Fruit fly (Drosophila melanogaster) whole organism, embryonic: ENCODE data around the gene wry.

Experiments
- ATbp ChIP-seq: fragments of 200-800 bp; sonication (Bioruptor generic); optimal IDR thresholded peaks from 2 replicates; lab custom pipeline; 2017; ENCODE audit warnings: missing biosample characterization, mild to moderate bottlenecking, missing genetic modification characterization, missing genetic modification reagents
- Aef1 ChIP-seq: fragments of 200-800 bp; sonication (Bioruptor generic); IDR thresholded peaks from 3 replicates; pipeline ENCODE4 v1.3.6; 2022; ENCODE audit warnings: missing biosample characterization, missing genetic modification characterization
- BEAF-32 ChIP-seq: fragments of 200-800 bp; sonication (Bioruptor generic); optimal IDR thresholded peaks from 3 replicates; lab custom pipeline; 2017; ENCODE audit warnings: missing biosample characterization, missing genetic modification characterization, mild to moderate bottlenecking, moderate library complexity, missing genetic modification reagents
- CG10979 ChIP-seq: fragments of 200-800 bp; sonication (Bioruptor generic); optimal IDR thresholded peaks from 2 replicates; lab custom pipeline; 2018; ENCODE audit warnings: missing biosample characterization, mild to moderate bottlenecking, missing genetic modification characterization, moderate library complexity
- CG11456 ChIP-seq: fragments of 200-800 bp; sonication (Bioruptor generic); IDR thresholded peaks from 3 replicates; pipeline ENCODE4 v1.3.6; 2022; ENCODE audit warnings: missing biosample characterization, missing genetic modification characterization
- CG12744 ChIP-seq: fragments of 200-800 bp; sonication (Bioruptor generic); optimal IDR thresholded peaks from 2 replicates; lab custom pipeline; 2016; ENCODE audit warnings: missing biosample characterization, missing genetic modification characterization
- CG17802 ChIP-seq: fragments of 200-800 bp; sonication (Bioruptor generic); optimal IDR thresholded peaks from 2 replicates; lab custom pipeline; 2018; ENCODE audit warnings: missing biosample characterization, mild to moderate bottlenecking, missing genetic modification characterization, moderate library complexity
- CG30403 ChIP-seq: fragments of 200-800 bp; sonication (Bioruptor generic); optimal IDR thresholded peaks from 3 replicates; lab custom pipeline; 2016; ENCODE audit warnings: missing biosample characterization, missing genetic modification characterization
- CG31388 ChIP-seq: fragments of 200-800 bp; sonication (Bioruptor generic); optimal IDR thresholded peaks from 2 replicates; lab custom pipeline; 2016; ENCODE audit warnings: missing biosample characterization, missing genetic modification characterization
- CG3726 ChIP-seq: fragments of 200-800 bp; sonication (Bioruptor generic); IDR thresholded peaks from 3 replicates; pipeline ENCODE4, ENCODE4 v1.3.6; 2022; ENCODE audit warnings: missing biosample characterization, missing genetic modification characterization
- CG4360 ChIP-seq: fragments of 200-800 bp; sonication (Bioruptor generic); IDR thresholded peaks from 2 replicates; pipeline ENCODE4 v1.3.6; 2022; ENCODE audit warnings: missing biosample characterization, missing genetic modification characterization
- CG5180 ChIP-seq: fragments of 200-800 bp; sonication (Bioruptor generic); optimal IDR thresholded peaks from 3 replicates; lab custom pipeline; 2017; ENCODE audit warnings: missing biosample characterization, missing genetic modification characterization, mild to moderate bottlenecking, moderate library complexity, missing genetic modification reagents
- CG6791 ChIP-seq: fragments of 200-800 bp; sonication (Bioruptor generic); IDR thresholded peaks from 3 replicates; pipeline ENCODE4 v1.3.6; 2022; ENCODE audit warnings: missing biosample characterization, missing genetic modification characterization; ENCODE audit not compliant: partially characterized antibody
- CG9609 ChIP-seq: fragments of 200-800 bp; sonication (Bioruptor generic); optimal IDR thresholded peaks from 3 replicates; lab custom pipeline; 2016; ENCODE audit warnings: missing biosample characterization, missing genetic modification characterization
- D ChIP-seq, 2 experiments: fragments of 200-800 bp in 1 of 2; fragments of >200 bp in 1 of 2; sonication (Bioruptor generic) in 1 of 2; optimal IDR thresholded peaks; 2 replicates in 1 of 2; 3 replicates in 1 of 2; lab custom pipeline; 2017; ENCODE audit warnings: mild to moderate bottlenecking in 1 of 2, missing biosample characterization in 1 of 2, missing genetic modification characterization in 1 of 2, missing genetic modification reagents in 1 of 2
- Dip3 ChIP-seq: fragments of 200-800 bp; sonication (Bioruptor generic); optimal IDR thresholded peaks from 3 replicates; lab custom pipeline; 2016; ENCODE audit warnings: missing biosample characterization, missing genetic modification characterization
- Dll ChIP-seq: fragments of 200-800 bp; sonication (Bioruptor generic); IDR thresholded peaks from 4 replicates; pipeline ENCODE4 v1.3.6; 2022; ENCODE audit warnings: missing biosample characterization, missing genetic modification characterization; ENCODE audit not compliant: partially characterized antibody
- Elba2 ChIP-seq: fragments of 200-800 bp; sonication (Bioruptor generic); optimal IDR thresholded peaks from 3 replicates; lab custom pipeline; 2016; ENCODE audit warnings: missing biosample characterization, missing genetic modification characterization
- Gsc ChIP-seq: fragments of 200-800 bp; sonication (Bioruptor generic); IDR thresholded peaks from 2 replicates; pipeline ENCODE4 v1.3.6; 2022; ENCODE audit warnings: missing biosample characterization, missing genetic modification characterization
- HLH54F ChIP-seq: fragments of 200-800 bp; sonication (Bioruptor generic); optimal IDR thresholded peaks from 3 replicates; lab custom pipeline; 2016; ENCODE audit warnings: missing biosample characterization, missing genetic modification characterization
- Hr3 ChIP-seq: fragments of 200-800 bp; sonication (Bioruptor generic); optimal IDR thresholded peaks from 3 replicates; lab custom pipeline; 2016; ENCODE audit warnings: missing biosample characterization, missing genetic modification characterization
- Mrtf ChIP-seq: fragments of 200-800 bp; sonication (Bioruptor generic); IDR thresholded peaks from 3 replicates; pipeline ENCODE4 v1.3.6; 2022; ENCODE audit warnings: missing biosample characterization, missing genetic modification characterization
- Myb ChIP-seq: fragments of 200-800 bp; sonication (Bioruptor generic); optimal IDR thresholded peaks from 2 replicates; lab custom pipeline; 2016; ENCODE audit warnings: missing biosample characterization, missing genetic modification characterization
- Poxn ChIP-seq: fragments of 200-800 bp; sonication (Bioruptor generic); IDR thresholded peaks from 2 replicates; pipeline ENCODE4 v1.3.6; 2022; ENCODE audit warnings: missing biosample characterization, missing genetic modification characterization
- az2 ChIP-seq: fragments of 200-800 bp; sonication (Bioruptor generic); optimal IDR thresholded peaks from 3 replicates; lab custom pipeline; 2016; ENCODE audit warnings: missing biosample characterization, missing genetic modification characterization
- bigmax ChIP-seq: fragments of 200-800 bp; sonication (Bioruptor generic); optimal IDR thresholded peaks from 2 replicates; lab custom pipeline; 2018; ENCODE audit warnings: missing biosample characterization, mild to moderate bottlenecking, missing genetic modification characterization
- br ChIP-seq: fragments of >200 bp; optimal IDR thresholded peaks from 2 replicates; lab custom pipeline; 2017
- crp ChIP-seq, 2 experiments: fragments of 200-800 bp; sonication (Bioruptor generic); optimal IDR thresholded peaks; 2 replicates in 1 of 2; 3 replicates in 1 of 2; lab custom pipeline; 2017; ENCODE audit warnings: missing biosample characterization in 2 of 2, missing genetic modification characterization in 2 of 2, mild to moderate bottlenecking in 1 of 2, moderate library complexity in 1 of 2
- hth ChIP-seq: fragments of >200 bp; optimal IDR thresholded peaks from 2 replicates; lab custom pipeline; 2017; ENCODE audit warnings: inconsistent platforms
- klu ChIP-seq: fragments of 200-800 bp; sonication (Bioruptor generic); IDR thresholded peaks from 2 replicates; pipeline ENCODE4 v1.3.6; 2022; ENCODE audit warnings: missing biosample characterization, missing genetic modification characterization
- oc ChIP-seq: fragments of 200-800 bp; sonication (Bioruptor generic); optimal IDR thresholded peaks from 2 replicates; lab custom pipeline; 2018; ENCODE audit warnings: missing biosample characterization, mild to moderate bottlenecking, missing genetic modification characterization, moderate library complexity
- run ChIP-seq: fragments of 200-800 bp; sonication (Bioruptor generic); optimal IDR thresholded peaks from 3 replicates; lab custom pipeline; 2018; ENCODE audit warnings: missing biosample characterization, mild to moderate bottlenecking, missing genetic modification characterization
- sima ChIP-seq: fragments of 200-800 bp; sonication (Bioruptor generic); optimal IDR thresholded peaks from 2 replicates; lab custom pipeline; 2016; ENCODE audit warnings: missing biosample characterization, missing genetic modification characterization
- so ChIP-seq: fragments of 200-800 bp; sonication (Bioruptor generic); IDR thresholded peaks from 3 replicates; pipeline ENCODE4 v1.3.6; 2022; ENCODE audit warnings: missing biosample characterization, missing genetic modification characterization
- sr ChIP-seq: fragments of 200-800 bp; sonication (Bioruptor generic); IDR thresholded peaks from 3 replicates; pipeline ENCODE4 v1.3.6; 2022; ENCODE audit warnings: missing biosample characterization, missing genetic modification characterization
- ttk ChIP-seq: fragments of 200-800 bp; sonication (Bioruptor generic); IDR thresholded peaks from 2 replicates; pipeline ENCODE4 v2.1.2; 2022; ENCODE audit warnings: missing biosample characterization, missing genetic modification characterization
- wek ChIP-seq: fragments of 200-800 bp; sonication (Bioruptor generic); optimal IDR thresholded peaks from 3 replicates; lab custom pipeline; 2018; ENCODE audit warnings: missing biosample characterization, mild to moderate bottlenecking, missing genetic modification characterization, moderate library complexity
- wor ChIP-seq: fragments of 200-800 bp; sonication (Bioruptor generic); IDR thresholded peaks from 2 replicates; pipeline ENCODE4 v1.3.6; 2022; ENCODE audit warnings: missing biosample characterization, missing genetic modification characterization
- zen2 ChIP-seq: fragments of 200-800 bp; sonication (Bioruptor generic); IDR thresholded peaks from 3 replicates; pipeline ENCODE4 v1.3.6; 2022; ENCODE audit warnings: missing biosample characterization, missing genetic modification characterization; ENCODE audit not compliant: partially characterized antibody
- zfh1 ChIP-seq: fragments of 200-800 bp; sonication (Bioruptor generic); IDR thresholded peaks from 3 replicates; pipeline ENCODE4 v1.3.6; 2022; ENCODE audit warnings: missing biosample characterization, missing genetic modification characterization

The wry gene

dm6 chr2L:1791723-1792122 lies 44.6 kb upstream of the wry start, which contains the start of gene Gr22c (continued):
- TF ChIP-seq Aef1 (GFP tag; lab: Robert Waterston, UW) (no peak), Dip3 (no peak)
- TF ChIP-seq, all 482 proteins: peak for 0

- no peak for TF ChIP-seq run (tag; lab: Kevin White, UChicago)
These were observed 43.2 kb upstream of the wry start, which contains the start of gene Gr22b for dm6 chr2L:1793168-1793567. TSS of gene Gr22b (minus strand) at chr2L:1793268.

- no peak for TF ChIP-seq sr (GFP tag; lab: Robert Waterston, UW)
- no peak for TF ChIP-seq Myb (GFP tag; lab: Kevin White, UChicago)
- no peak for TF ChIP-seq wek
- no peak for TF ChIP-seq oc (tag; lab: Kevin White, UChicago)
- no peak for TF ChIP-seq zen2 (GFP tag; lab: Robert Waterston, UW)
- TF ChIP-seq hth, result no peak
These were observed 41.5 kb upstream of the wry start, which contains the start of gene Gr22a for dm6 chr2L:1794817-1795216. TSS of gene Gr22a (minus strand) at chr2L:1794917.

dm6 chr2L:1810429-1810828 lies 25.9 kb upstream of the wry start:
- TF ChIP-seq CG6791 (GFP tag; lab: Robert Waterston, UW) (0 out of 3 replicates have a peak, but pooled peaks have one; percentile 41), CG11456 (GFP tag; lab: Robert Waterston, UW) (peak; percentile 58; the same call in 1 of the 3 replicates), Gsc (GFP tag; lab: Robert Waterston, UW) (peak; percentile 16; the same call in 1 of the 2 replicates), Mrtf (peak; percentile 55; the same call in 2 of the 3 replicates), Poxn (GFP tag; lab: Robert Waterston, UW) (0 out of 2 replicates have a peak, but pooled peaks have one; percentile 37)

dm6 chr2L:1823231-1823630 lies 13.1 kb upstream of the wry start, which contains the start of gene CG31933:
TSS of gene CG31933 (minus strand) at chr2L:1823331.
- TF ChIP-seq ATbp (GFP tag; lab: Kevin White, UChicago), result no peak
- TF ChIP-seq CG3726 (GFP tag; lab: Robert Waterston, UW), result no peak
- TF ChIP-seq bigmax (GFP tag; lab: Kevin White, UChicago), result no peak
- TF ChIP-seq CG17802 (tag; lab: Kevin White, UChicago), result no peak
- TF ChIP-seq CG4360, result no peak
- TF ChIP-seq sima, result no peak
- no peak for TF ChIP-seq CG30403 (GFP tag; lab: Kevin White, UChicago)
- no peak for TF ChIP-seq zfh1
- TF ChIP-seq Elba2, result no peak
- TF ChIP-seq D (optimal IDR thresholded peaks at IDR 0.05; lab: Kevin White, UChicago), result no peak
- no peak for TF ChIP-seq D (GFP tag; optimal IDR thresholded peaks at IDR 0.05; lab: Kevin White, UChicago)
- TF ChIP-seq wor (GFP tag; lab: Robert Waterston, UW), result no peak
- no peak for TF ChIP-seq br (lab: Kevin White, UChicago)
- no peak for TF ChIP-seq CG5180 (GFP tag; lab: Kevin White, UChicago)
- TF ChIP-seq ttk (GFP tag; lab: Robert Waterston, UW), result no peak
- TF ChIP-seq HLH54F (GFP tag; lab: Kevin White, UChicago), result no peak
- TF ChIP-seq Dll, result no peak
- TF ChIP-seq, all 482 proteins: peak for 0

- TF ChIP-seq crp (GFP tag; optimal IDR thresholded peaks at IDR 0.05; lab: Kevin White, UChicago) (no peak), CG12744 (GFP tag; lab: Kevin White, UChicago) (no peak), CG31388 (GFP tag; lab: Kevin White, UChicago) (no peak), Hr3 (GFP tag; lab: Kevin White, UChicago) (no peak), CG10979 (tag; lab: Kevin White, UChicago) (no peak), CG9609 (GFP tag; lab: Kevin White, UChicago) (no peak), az2 (GFP tag; lab: Kevin White, UChicago) (no peak), so (GFP tag; lab: Robert Waterston, UW) (no peak), BEAF-32 (GFP tag; lab: Kevin White, UChicago) (no peak), klu (GFP tag; lab: Robert Waterston, UW) (no peak)
These were observed 9.9 kb upstream of the wry start, which contains the start of gene CG31664 for dm6 chr2L:1826400-1826799. TSS of gene CG31664 (minus strand) at chr2L:1826500.
